Worm (Caenorhabditis elegans) whole organism, L2 larva: ENCODE measurements around the gene srw-95.

Source experiments
- C34F6.9 ChIP-seq: fragments of 150-350 bp; optimal IDR thresholded peaks from 2 replicates; lab custom pipeline; 2014; ENCODE audit warnings: missing biosample characterization, missing genetic modification characterization
- aly-2 ChIP-seq: fragments of 150-350 bp; optimal IDR thresholded peaks from 2 replicates; lab custom pipeline; 2014; ENCODE audit warnings: missing biosample characterization, missing genetic modification characterization
- ama-1 ChIP-seq: fragments of 150-350 bp; optimal IDR thresholded peaks from 2 replicates; lab custom pipeline; 2018; ENCODE audit warnings: inconsistent platforms
- dmd-4 ChIP-seq: sonication (generic microtip); optimal IDR thresholded peaks from 2 replicates; lab custom pipeline; 2017; ENCODE audit warnings: missing biosample characterization, missing genetic modification characterization
- elt-1 ChIP-seq: fragments of 150-350 bp; optimal IDR thresholded peaks from 2 replicates; lab custom pipeline; 2014; ENCODE audit warnings: missing biosample characterization, missing genetic modification characterization
- nhr-12 ChIP-seq: fragments of 150-350 bp; optimal IDR thresholded peaks from 2 replicates; lab custom pipeline; 2014; ENCODE audit warnings: missing biosample characterization, missing genetic modification characterization
- nhr-237 ChIP-seq: fragments of 150-350 bp; optimal IDR thresholded peaks from 2 replicates; lab custom pipeline; 2014; ENCODE audit warnings: missing biosample characterization, missing genetic modification characterization
- unc-39 ChIP-seq: fragments of 150-350 bp; optimal IDR thresholded peaks from 2 replicates; lab custom pipeline; 2014; ENCODE audit warnings: missing biosample characterization, missing genetic modification characterization

ce11 chrIV:4806486-4806885, 5.4 kb upstream of the srw-95 start, which contains the start of gene dpf-5:
- TF ChIP-seq C34F6.9 (tag; lab: Kevin White, UChicago) (no peak), nhr-12 (tag; lab: Kevin White, UChicago) (no peak), ama-1 (no peak), nhr-237 (no peak), aly-2 (tag; lab: Kevin White, UChicago) (no peak), unc-39 (tag; lab: Kevin White, UChicago) (no peak), dmd-4 (tag; lab: Kevin White, UChicago) (no peak), elt-1 (tag; lab: Kevin White, UChicago) (no peak)
